Fruit fly (Drosophila melanogaster): ENCODE measurements around the gene fru.

DNA sequence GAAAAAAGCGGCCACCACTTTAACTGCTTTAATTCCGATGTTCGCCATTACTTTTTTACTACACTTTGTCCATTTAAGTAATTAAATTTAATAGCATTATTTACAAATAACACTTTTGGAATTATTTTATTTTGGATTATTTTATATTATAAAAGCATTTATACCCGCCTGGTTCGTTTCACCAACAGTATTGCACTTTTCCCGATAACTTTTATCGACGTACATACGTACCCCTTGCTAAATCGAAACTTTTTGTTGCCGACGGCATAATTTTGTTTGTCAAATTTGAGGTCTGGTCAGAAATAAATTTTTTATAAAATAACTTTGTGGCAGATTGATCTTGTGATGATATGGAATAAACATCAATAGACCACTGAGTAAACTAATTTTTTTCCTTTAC lies 14.2 kb upstream of the fru start, which contains the start of gene CG7691:
- no peak for TF ChIP-seq CG8478 (optimal IDR thresholded peaks at IDR 0.05)
- TF ChIP-seq CTCF (optimal IDR thresholded peaks at IDR 0.05): no peak
